Worm (Caenorhabditis elegans): ENCODE data around the gene unc-104.

unc-104 gene

DNA sequence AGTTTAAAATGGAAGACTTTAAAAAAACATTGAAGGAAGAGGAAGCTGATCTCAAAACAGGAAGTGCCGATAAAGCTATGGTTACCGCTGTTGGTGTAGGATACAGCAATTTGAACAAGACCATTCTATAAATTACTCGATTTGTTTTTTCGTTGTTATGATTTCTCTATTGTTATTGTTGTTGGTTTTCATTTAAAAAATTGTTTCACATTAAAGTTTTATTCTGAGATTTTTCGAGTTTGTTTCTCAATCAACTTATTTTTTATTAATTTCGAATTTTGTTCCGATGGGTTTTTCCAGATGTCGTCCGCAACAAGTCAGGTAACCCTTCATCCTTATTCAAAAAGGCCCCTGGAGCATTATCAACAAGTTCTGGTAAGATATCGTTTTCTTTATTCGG lies 57.0 kb downstream of the unc-104 start, which contains the start of gene ZK1127.12:
ZK1127.12 (plus strand) TSS at position 301 of the 400 bp plus-strand sequence.
- TF ChIP-seq lin-26 (GFP tag; IDR thresholded peaks at IDR 0.05) (no peak), F39B2.1 (GFP tag; IDR thresholded peaks at IDR 0.05) (no peak), egrh-3 (GFP tag; IDR thresholded peaks at IDR 0.05) (no peak), pbrm-1 (GFP tag; IDR thresholded peaks at IDR 0.05) (no peak), F52B5.7 (tag; optimal IDR thresholded peaks at IDR 0.05) (no peak), B0261.1 (tag; optimal IDR thresholded peaks at IDR 0.05) (no peak), ztf-3 (GFP tag; optimal IDR thresholded peaks at IDR 0.05) (no peak), him-1 (tag; optimal IDR thresholded peaks at IDR 0.05) (no peak), nfya-2 (GFP tag; IDR thresholded peaks at IDR 0.05) (no peak), atf-7 (tag; optimal IDR thresholded peaks at IDR 0.05) (no peak), F23B12.7 (tag; optimal IDR thresholded peaks at IDR 0.05; ENCODE audit: insufficient read depth) (no peak), mxl-1 (tag; optimal IDR thresholded peaks at IDR 0.05) (no peak), Y53F4B.3 (GFP tag; IDR thresholded peaks at IDR 0.05) (no peak), hlh-26 (GFP tag; conservative IDR thresholded peaks at IDR 0.05) (no peak), let-607 (tag; optimal IDR thresholded peaks at IDR 0.05) (no peak), lir-1 (GFP tag; conservative IDR thresholded peaks at IDR 0.05) (no peak), ccch-3 (GFP tag; optimal IDR thresholded peaks at IDR 0.05) (no peak), ZK185.1 (tag; optimal IDR thresholded peaks at IDR 0.05; ENCODE audit: poor library complexity, severe bottlenecking) (no peak), Y67H2A.10 (GFP tag; conservative IDR thresholded peaks at IDR 0.05) (no peak), bed-2 (GFP tag; IDR thresholded peaks at IDR 0.05) (no peak)

DNA sequence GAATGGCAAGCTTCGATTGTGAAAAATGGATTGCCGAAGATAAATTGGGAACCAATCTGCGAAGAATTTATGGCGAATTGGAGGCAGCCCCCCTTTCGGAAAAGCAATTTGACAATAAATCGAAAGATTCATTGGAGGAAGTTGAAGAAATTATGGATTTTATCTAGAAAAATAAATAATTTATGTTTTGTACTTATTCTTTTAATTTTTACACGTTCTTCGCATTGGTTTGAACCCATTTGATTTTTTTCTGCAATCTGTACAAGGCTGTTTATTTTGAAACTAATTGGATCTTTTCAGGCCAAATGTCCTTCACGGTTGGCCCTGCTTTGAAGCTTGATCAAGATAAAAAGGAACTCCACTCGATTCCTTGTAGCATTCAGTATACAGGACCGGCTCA lies 58.2 kb downstream of the unc-104 start, which contains the start of gene ZK1127.13:
ZK1127.13 (plus strand) TSS at position 301 of the 400 bp plus-strand sequence.
- TF ChIP-seq ceh-27 (GFP tag; optimal IDR thresholded peaks at IDR 0.05) (no peak), F22D6.2 (tag; optimal IDR thresholded peaks at IDR 0.05) (no peak), madf-10 (tag; optimal IDR thresholded peaks at IDR 0.05) (no peak), ceh-91 (GFP tag; IDR thresholded peaks at IDR 0.05) (no peak), nhr-27 (tag; optimal IDR thresholded peaks at IDR 0.05) (no peak), bed-2 (GFP tag; IDR thresholded peaks at IDR 0.05) (no peak), dpl-1 (GFP tag; optimal IDR thresholded peaks at IDR 0.05) (no peak), attf-6 (GFP tag; IDR thresholded peaks at IDR 0.05) (no peak), lsl-1 (GFP tag; optimal IDR thresholded peaks at IDR 0.05) (no peak), madf-3 (GFP tag; IDR thresholded peaks at IDR 0.05) (no peak), let-607 (tag; optimal IDR thresholded peaks at IDR 0.05) (no peak), F39B2.1 (GFP tag; IDR thresholded peaks at IDR 0.05) (no peak), attf-5 (GFP tag; optimal IDR thresholded peaks at IDR 0.05) (no peak), Y67H2A.10 (GFP tag; conservative IDR thresholded peaks at IDR 0.05) (no peak), atf-7 (tag; optimal IDR thresholded peaks at IDR 0.05) (no peak)

DNA sequence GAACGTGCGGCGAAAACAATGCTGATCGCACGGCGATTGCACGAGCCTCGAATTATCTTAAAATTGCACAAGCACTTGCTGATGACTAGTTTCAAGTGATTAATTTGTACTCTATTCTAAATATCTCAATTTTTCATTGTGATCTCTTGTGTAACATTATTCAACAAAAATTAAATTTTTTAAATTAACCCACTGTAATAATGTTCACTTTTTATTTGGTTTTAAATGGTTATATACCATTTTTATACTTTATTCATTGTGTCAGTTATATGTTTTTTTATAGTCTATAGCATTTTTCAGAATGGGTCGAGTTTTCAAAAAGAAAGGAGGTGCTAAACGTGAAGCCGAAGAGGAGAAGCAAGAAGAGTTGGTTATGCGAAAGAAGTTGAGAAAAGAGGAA lies 58.9 kb downstream of the unc-104 start, which contains the start of gene ZK1127.4:
ZK1127.4 (plus strand) TSS at position 301 of the 400 bp plus-strand sequence.
- no peak for TF ChIP-seq nhr-80 (tag; optimal IDR thresholded peaks at IDR 0.05)
- TF ChIP-seq egl-18 (GFP tag; IDR thresholded peaks at IDR 0.05), result no peak

DNA sequence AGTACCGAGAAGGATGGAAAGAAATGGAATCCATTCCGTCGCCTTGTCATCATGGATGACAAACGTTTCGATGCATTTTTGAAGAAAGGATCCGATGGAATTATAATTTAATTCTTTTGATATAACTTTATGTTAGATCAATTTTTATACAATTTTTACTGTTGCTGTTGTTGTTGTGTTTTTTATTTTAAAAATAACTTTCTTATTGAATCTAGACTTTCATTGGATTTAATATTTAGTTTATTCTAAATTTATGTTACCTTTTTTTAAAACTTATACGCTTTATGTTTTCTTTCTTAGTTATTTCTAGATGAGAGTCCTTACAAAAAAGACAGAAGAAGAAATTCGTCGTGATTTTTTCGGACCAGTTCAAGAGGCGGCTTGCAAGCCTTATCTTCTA lies 60.2 kb downstream of the unc-104 start, which contains the start of gene ZK1127.3:
ZK1127.3 (plus strand) TSS at position 301 of the 400 bp plus-strand sequence.
- TF ChIP-seq lsy-27 (tag; optimal IDR thresholded peaks at IDR 0.05; ENCODE audit: borderline replicate concordance, insufficient read depth) (no peak), ztf-26 (tag; optimal IDR thresholded peaks at IDR 0.05) (no peak), snpc-4 (GFP tag; optimal IDR thresholded peaks at IDR 0.05) (no peak), snpc-4 (tag; optimal IDR thresholded peaks at IDR 0.05) (no peak), hmg-1.2 (GFP tag; IDR thresholded peaks at IDR 0.05) (no peak), ztf-28 (GFP tag; IDR thresholded peaks at IDR 0.05) (no peak), akir-1 (GFP tag; optimal IDR thresholded peaks at IDR 0.05) (no peak), nhr-120 (GFP tag; IDR thresholded peaks at IDR 0.05) (no peak), F10E7.11 (tag; optimal IDR thresholded peaks at IDR 0.05) (no peak), egl-44 (GFP tag; IDR thresholded peaks at IDR 0.05) (no peak), let-526 (GFP tag; IDR thresholded peaks at IDR 0.05) (no peak)
